Worm (Caenorhabditis elegans) whole organism, young adult: ENCODE measurements around the gene C12D8.13.

Experiments
- D2030.7 ChIP-seq: fragments of 200-800 bp; sonication (Bioruptor generic); IDR thresholded peaks from 2 replicates; pipeline ENCODE4 v1.3.6; 2022; ENCODE audit warnings: missing genetic modification reagents, missing genetic modification characterization, missing compliant biosample characterization
- F49E8.2 ChIP-seq: sonication (generic microtip); optimal IDR thresholded peaks from 3 replicates; lab custom pipeline; 2017; ENCODE audit warnings: missing genetic modification characterization, mild to moderate bottlenecking, missing compliant biosample characterization, antibody characterized with exemption, moderate library complexity; ENCODE audit not compliant: insufficient read depth
- aptf-2 ChIP-seq: fragments of 200-800 bp; sonication (Bioruptor generic); conservative IDR thresholded peaks from 2 replicates; pipeline ENCODE4 v1.3.6; 2022; ENCODE audit warnings: missing genetic modification reagents, missing genetic modification characterization, missing compliant biosample characterization
- bed-1 ChIP-seq: fragments of 200-800 bp; sonication (Bioruptor generic); IDR thresholded peaks from 2 replicates; pipeline ENCODE4 v1.3.6; 2022; ENCODE audit warnings: missing genetic modification reagents, missing genetic modification characterization, missing compliant biosample characterization
- cebp-1 ChIP-seq, 2 experiments: fragments of 200-800 bp in 1 of 2; sonication (Bioruptor generic) in 1 of 2; sonication (generic microtip) in 1 of 2; IDR thresholded peaks in 1 of 2; optimal IDR thresholded peaks in 1 of 2; 2 replicates each; pipeline versions ENCODE4 v1.3.6 to Lab custom; 2017 to 2022; ENCODE audit warnings: missing compliant biosample characterization in 2 of 2, missing genetic modification characterization in 2 of 2, mild to moderate bottlenecking in 1 of 2, missing genetic modification reagents in 1 of 2, moderate library complexity in 1 of 2
- cebp-2 ChIP-seq: fragments of 200-800 bp; sonication (Bioruptor generic); IDR thresholded peaks from 2 replicates; pipeline ENCODE4 v1.3.6; 2022; ENCODE audit warnings: missing genetic modification characterization, missing compliant biosample characterization
- dpl-1 ChIP-seq: fragments of 150-350 bp; optimal IDR thresholded peaks from 2 replicates; lab custom pipeline; 2014; ENCODE audit warnings: missing biosample characterization, missing genetic modification reagents, missing genetic modification characterization
- hlh-12 ChIP-seq: sonication (generic microtip); optimal IDR thresholded peaks from 2 replicates; lab custom pipeline; 2016; ENCODE audit warnings: missing genetic modification characterization, missing compliant biosample characterization
- hlh-26 ChIP-seq: fragments of 200-800 bp; sonication (Bioruptor generic); conservative IDR thresholded peaks from 2 replicates; pipeline ENCODE4 v1.3.6; 2022; ENCODE audit warnings: missing genetic modification reagents, missing genetic modification characterization, missing compliant biosample characterization
- let-607 ChIP-seq, 2 experiments: fragments of 200-800 bp in 1 of 2; sonication (Bioruptor generic) in 1 of 2; sonication (generic microtip) in 1 of 2; optimal IDR thresholded peaks; 2 replicates each; lab custom pipeline; 2016 to 2018; ENCODE audit warnings: mild to moderate bottlenecking in 2 of 2, missing compliant biosample characterization in 2 of 2, missing genetic modification characterization in 2 of 2, moderate library complexity in 2 of 2, missing genotype in 1 of 2
- lin-54 ChIP-seq: fragments of 200-800 bp; sonication (Bioruptor generic); optimal IDR thresholded peaks from 2 replicates; lab custom pipeline; 2018; ENCODE audit warnings: mild to moderate bottlenecking, missing genetic modification characterization, missing compliant biosample characterization
- madf-10 ChIP-seq: sonication (generic microtip); optimal IDR thresholded peaks from 2 replicates; lab custom pipeline; 2016; ENCODE audit warnings: mild to moderate bottlenecking, missing genetic modification characterization, missing compliant biosample characterization
- snpc-4 ChIP-seq, 5 experiments: fragments of 150-350 bp in 1 of 5; sonication (generic microtip) in 4 of 5; optimal IDR thresholded peaks; 2 replicates each; lab custom pipeline; 2014 to 2018; ENCODE audit warnings: missing genetic modification characterization in 5 of 5, missing biosample characterization in 3 of 5, antibody characterized with exemption in 2 of 5, mild to moderate bottlenecking in 2 of 5, missing compliant biosample characterization in 2 of 5, missing genotype in 2 of 5, moderate library complexity in 2 of 5, missing genetic modification reagents in 1 of 5
- unc-62 ChIP-seq: fragments of 150-350 bp; optimal IDR thresholded peaks from 2 replicates; lab custom pipeline; 2014; ENCODE audit warnings: missing biosample characterization, missing genetic modification reagents, missing genetic modification characterization

ce11 chrV:10191242-10191641 is 29.3 kb downstream of the C12D8.13 start:
- TF ChIP-seq aptf-2 (GFP tag; lab: Robert Waterston, UW), result no peak
- TF ChIP-seq bed-1, result no peak
- TF ChIP-seq let-607 (tag; optimal IDR thresholded peaks at IDR 0.05; lab: Kevin White, UChicago), result no peak
- TF ChIP-seq F49E8.2 (tag; lab: Kevin White, UChicago), result no peak
- TF ChIP-seq cebp-1 (GFP tag; IDR thresholded peaks at IDR 0.05; lab: Robert Waterston, UW), result no peak
- no peak for TF ChIP-seq cebp-1 (tag; optimal IDR thresholded peaks at IDR 0.05; lab: Kevin White, UChicago)
- TF ChIP-seq cebp-2 (GFP tag; lab: Robert Waterston, UW), result no peak
- TF ChIP-seq D2030.7 (GFP tag; lab: Robert Waterston, UW), result no peak
- no peak for TF ChIP-seq hlh-26 (GFP tag; lab: Robert Waterston, UW)
- TF ChIP-seq dpl-1 (GFP tag; lab: Kevin White, UChicago), result no peak
- TF ChIP-seq unc-62 (GFP tag; lab: Kevin White, UChicago), result no peak
- TF ChIP-seq madf-10, result no peak
- no peak for TF ChIP-seq hlh-12
- no peak for TF ChIP-seq snpc-4 (GFP tag; optimal IDR thresholded peaks at IDR 0.05; lab: Kevin White, UChicago)
- no peak for TF ChIP-seq snpc-4 (tag; optimal IDR thresholded peaks at IDR 0.05; lab: Kevin White, UChicago)
- no peak for TF ChIP-seq lin-54 (GFP tag; lab: Kevin White, UChicago)
